Worm (Caenorhabditis elegans) whole organism, mixed stage, embryonic: Measurements from ENCODE around the gene C14B4.2.

Experiments
- M03D4.4 ChIP-seq: sonication (generic microtip); optimal IDR thresholded peaks from 2 replicates; lab custom pipeline; 2017; ENCODE audit warnings: mild to moderate bottlenecking, missing genetic modification characterization, missing compliant biosample characterization
- bed-3 ChIP-seq: fragments of 200-800 bp; sonication (Bioruptor generic); optimal IDR thresholded peaks from 3 replicates; lab custom pipeline; 2018; ENCODE audit warnings: mild to moderate bottlenecking, missing genetic modification characterization, moderate library complexity, missing compliant biosample characterization
- blmp-1 ChIP-seq: fragments of 150-350 bp; optimal IDR thresholded peaks from 2 replicates; lab custom pipeline; 2014; ENCODE audit warnings: missing biosample characterization, missing genetic modification characterization
- ceh-39 ChIP-seq: fragments of 150-350 bp; optimal IDR thresholded peaks from 2 replicates; lab custom pipeline; 2014; ENCODE audit warnings: missing biosample characterization, missing genetic modification characterization
- ceh-43 ChIP-seq: fragments of 200-800 bp; sonication (Bioruptor generic); optimal IDR thresholded peaks from 2 replicates; lab custom pipeline; 2018; ENCODE audit warnings: mild to moderate bottlenecking, missing genetic modification characterization, moderate library complexity, missing compliant biosample characterization
- ceh-83 ChIP-seq: fragments of 200-800 bp; sonication (Bioruptor generic); optimal IDR thresholded peaks from 2 replicates; lab custom pipeline; 2018; ENCODE audit warnings: mild to moderate bottlenecking, missing genetic modification characterization, missing compliant biosample characterization
- ces-1 ChIP-seq: fragments of 150-350 bp; optimal IDR thresholded peaks from 2 replicates; lab custom pipeline; 2014; ENCODE audit warnings: missing biosample characterization, missing genetic modification reagents, missing genetic modification characterization
- cnd-1 ChIP-seq: fragments of 200-800 bp; sonication (Bioruptor generic); optimal IDR thresholded peaks from 2 replicates; lab custom pipeline; 2018; ENCODE audit warnings: mild to moderate bottlenecking, missing genetic modification characterization, missing compliant biosample characterization
- elt-1 ChIP-seq: sonication (generic microtip); optimal IDR thresholded peaks from 2 replicates; lab custom pipeline; 2017; ENCODE audit warnings: missing genetic modification characterization, mild to moderate bottlenecking, missing compliant biosample characterization, antibody characterized with exemption, moderate library complexity, borderline replicate concordance; ENCODE audit not compliant: insufficient read depth
- elt-3 ChIP-seq: fragments of 150-350 bp; optimal IDR thresholded peaks from 2 replicates; lab custom pipeline; 2014; ENCODE audit warnings: missing biosample characterization, missing genetic modification characterization
- flh-1 ChIP-seq: fragments of 200-800 bp; sonication (Bioruptor generic); optimal IDR thresholded peaks from 2 replicates; lab custom pipeline; 2018; ENCODE audit warnings: mild to moderate bottlenecking, missing genetic modification characterization, moderate library complexity, missing compliant biosample characterization
- hlh-1 ChIP-seq: fragments of 150-350 bp; optimal IDR thresholded peaks from 2 replicates; lab custom pipeline; 2014; ENCODE audit warnings: missing biosample characterization, missing genetic modification reagents, missing genetic modification characterization
- lin-13 ChIP-seq: fragments of 150-350 bp; optimal IDR thresholded peaks from 2 replicates; lab custom pipeline; 2014; ENCODE audit warnings: missing biosample characterization, missing genetic modification characterization
- lin-32 ChIP-seq: fragments of 200-800 bp; sonication (Bioruptor generic); optimal IDR thresholded peaks from 2 replicates; lab custom pipeline; 2018; ENCODE audit warnings: mild to moderate bottlenecking, missing genetic modification characterization, missing compliant biosample characterization
- lsy-2 ChIP-seq: fragments of 150-350 bp; optimal IDR thresholded peaks from 2 replicates; lab custom pipeline; 2014; ENCODE audit warnings: missing biosample characterization, missing genetic modification characterization
- mab-5 ChIP-seq: fragments of 150-350 bp; optimal IDR thresholded peaks from 2 replicates; lab custom pipeline; 2014; ENCODE audit warnings: missing biosample characterization, missing genetic modification characterization
- mep-1 ChIP-seq: fragments of 150-350 bp; optimal IDR thresholded peaks from 2 replicates; lab custom pipeline; 2017; ENCODE audit warnings: missing biosample characterization, missing genetic modification reagents, missing genetic modification characterization, inconsistent platforms
- mls-2 ChIP-seq: sonication (generic microtip); optimal IDR thresholded peaks from 2 replicates; lab custom pipeline; 2016; ENCODE audit warnings: mild to moderate bottlenecking, missing genetic modification characterization, moderate library complexity, missing compliant biosample characterization
- nhr-2 ChIP-seq: fragments of 150-350 bp; optimal IDR thresholded peaks from 2 replicates; lab custom pipeline; 2014; ENCODE audit warnings: missing biosample characterization, missing genetic modification characterization
- nhr-237 ChIP-seq: fragments of 150-350 bp; optimal IDR thresholded peaks from 2 replicates; lab custom pipeline; 2014; ENCODE audit warnings: missing biosample characterization, missing genetic modification characterization
- nhr-28 ChIP-seq: fragments of 150-350 bp; optimal IDR thresholded peaks from 2 replicates; lab custom pipeline; 2014; ENCODE audit warnings: missing biosample characterization, missing genetic modification characterization
- nhr-76 ChIP-seq: sonication (generic microtip); optimal IDR thresholded peaks from 2 replicates; lab custom pipeline; 2017; ENCODE audit warnings: missing biosample characterization, missing genetic modification characterization
- pha-4 ChIP-seq: fragments of 150-350 bp; optimal IDR thresholded peaks from 2 replicates; lab custom pipeline; 2018; ENCODE audit warnings: missing biosample characterization, missing genetic modification reagents, missing genetic modification characterization
- sem-2 ChIP-seq: fragments of 200-800 bp; sonication (Bioruptor generic); optimal IDR thresholded peaks from 2 replicates; lab custom pipeline; 2018; ENCODE audit warnings: mild to moderate bottlenecking, missing genetic modification characterization, missing compliant biosample characterization
- snpc-4 ChIP-seq: fragments of 150-350 bp; optimal IDR thresholded peaks from 2 replicates; lab custom pipeline; 2014; ENCODE audit warnings: missing biosample characterization, missing genetic modification characterization
- sptf-1 ChIP-seq: sonication (generic microtip); optimal IDR thresholded peaks from 2 replicates; lab custom pipeline; 2017; ENCODE audit warnings: mild to moderate bottlenecking, missing genetic modification characterization, moderate library complexity, missing compliant biosample characterization
- tbx-8 ChIP-seq: fragments of 200-800 bp; sonication (Bioruptor generic); optimal IDR thresholded peaks from 2 replicates; lab custom pipeline; 2018; ENCODE audit warnings: mild to moderate bottlenecking, missing genetic modification characterization, moderate library complexity, missing compliant biosample characterization
- unc-120 ChIP-seq: sonication (generic microtip); optimal IDR thresholded peaks from 2 replicates; lab custom pipeline; 2017; ENCODE audit warnings: missing genetic modification characterization, missing compliant biosample characterization; ENCODE audit not compliant: poor library complexity, severe bottlenecking
- unc-62 ChIP-seq: fragments of 150-350 bp; optimal IDR thresholded peaks from 2 replicates; lab custom pipeline; 2014; ENCODE audit warnings: missing biosample characterization, missing genetic modification reagents, missing genetic modification characterization
- zip-8 ChIP-seq: fragments of 150-350 bp; optimal IDR thresholded peaks from 2 replicates; lab custom pipeline; 2014; ENCODE audit warnings: missing biosample characterization, missing genetic modification characterization
- ztf-11 ChIP-seq: fragments of 150-350 bp; optimal IDR thresholded peaks from 2 replicates; lab custom pipeline; 2014; ENCODE audit warnings: missing biosample characterization, missing genetic modification characterization

The C14B4.2 gene

ce11 chrV:19394750-19395149 lies 32.3 kb upstream of the C14B4.2 start, which contains the start of gene C25F9.8:
TSS of gene C25F9.8 (plus strand) at chrV:19395050.
- TF ChIP-seq flh-1 (GFP tag; lab: Kevin White, UChicago) (no peak), bed-3 (GFP tag; lab: Kevin White, UChicago) (no peak), pha-4 (no peak), ceh-83 (GFP tag; lab: Kevin White, UChicago) (no peak), nhr-76 (tag; lab: Kevin White, UChicago) (no peak), M03D4.4 (no peak), nhr-28 (no peak), lin-32 (GFP tag; lab: Kevin White, UChicago) (no peak), cnd-1 (no peak), unc-120 (tag; lab: Kevin White, UChicago) (no peak), tbx-8 (GFP tag; lab: Kevin White, UChicago) (no peak), blmp-1 (no peak), elt-1 (tag; lab: Kevin White, UChicago) (no peak), elt-3 (tag; lab: Kevin White, UChicago) (no peak), hlh-1 (tag; lab: Kevin White, UChicago) (no peak), snpc-4 (tag; lab: Kevin White, UChicago) (no peak), mab-5 (tag; lab: Kevin White, UChicago) (no peak), ceh-39 (tag; lab: Kevin White, UChicago) (no peak)
- TF ChIP-seq, all 35 proteins: peak for 0

- TF ChIP-seq sptf-1 (peak; percentile 28), ceh-43 (GFP tag; lab: Kevin White, UChicago) (no peak), zip-8 (tag; lab: Kevin White, UChicago) (no peak), tbx-8 (GFP tag; lab: Kevin White, UChicago) (no peak), pha-4 (peak; percentile 15), sem-2 (GFP tag; lab: Kevin White, UChicago) (no peak), mep-1 (peak; percentile 18), bed-3 (GFP tag; lab: Kevin White, UChicago) (no peak), ztf-11 (no peak), blmp-1 (no peak), lin-32 (GFP tag; lab: Kevin White, UChicago) (no peak), mab-5 (tag; lab: Kevin White, UChicago) (no peak), mls-2 (tag; lab: Kevin White, UChicago) (no peak)
These were observed 28.8 kb upstream of the C14B4.2 start for ce11 chrV:19391242-19391641.

ce11 chrV:19390029-19390428 lies 27.6 kb upstream of the C14B4.2 start, which contains the start of gene slcr-46.2:
TSS of gene slcr-46.2 (minus strand) at chrV:19390129.
- no peak for TF ChIP-seq lin-32 (GFP tag; lab: Kevin White, UChicago)
- no peak for TF ChIP-seq elt-3 (tag; lab: Kevin White, UChicago)
- TF ChIP-seq nhr-28, result no peak
- TF ChIP-seq lsy-2 (tag; lab: Kevin White, UChicago), result no peak
- no peak for TF ChIP-seq nhr-237 (tag; lab: Kevin White, UChicago)

- no peak for TF ChIP-seq ces-1 (GFP tag; lab: Kevin White, UChicago)
- TF ChIP-seq mls-2 (tag; lab: Kevin White, UChicago), result no peak
- no peak for TF ChIP-seq mab-5 (tag; lab: Kevin White, UChicago)
- no peak for TF ChIP-seq unc-62 (GFP tag; lab: Kevin White, UChicago)
- no peak for TF ChIP-seq unc-120 (tag; lab: Kevin White, UChicago)
- TF ChIP-seq cnd-1, result no peak
- TF ChIP-seq sptf-1, result no peak
- no peak for TF ChIP-seq pha-4
- TF ChIP-seq lin-13, result no peak
- TF ChIP-seq M03D4.4, result no peak
These were observed 18.5 kb upstream of the C14B4.2 start, which contains the start of gene srw-84 for ce11 chrV:19380968-19381367. TSS of gene srw-84 (plus strand) at chrV:19381268.

- TF ChIP-seq pha-4 (no peak), nhr-2 (no peak), lin-32 (GFP tag; lab: Kevin White, UChicago) (no peak), cnd-1 (no peak), tbx-8 (GFP tag; lab: Kevin White, UChicago) (no peak), elt-1 (tag; lab: Kevin White, UChicago) (no peak)
These were observed 14.6 kb upstream of the C14B4.2 start, which contains the start of gene nceh-1 for ce11 chrV:19377014-19377494. TSS of gene nceh-1 (plus strand) at chrV:19377444.
